Fruit fly (Drosophila melanogaster) whole organism, wandering third instar larva: ENCODE measurements around the gene CG42393.

Experiments used
- Abd-B ChIP-seq: fragments of >200 bp; optimal IDR thresholded peaks from 2 replicates; lab custom pipeline; 2017; ENCODE audit warnings: missing biosample characterization, missing genetic modification characterization
- CG32264 ChIP-seq: fragments of 200-800 bp; sonication (Bioruptor generic); optimal IDR thresholded peaks from 2 replicates; lab custom pipeline; 2016; ENCODE audit warnings: missing biosample characterization, missing genetic modification characterization
- CG9705 ChIP-seq: fragments of 200-800 bp; sonication (Bioruptor generic); optimal IDR thresholded peaks from 2 replicates; lab custom pipeline; 2018; ENCODE audit warnings: missing biosample characterization, mild to moderate bottlenecking, missing genetic modification characterization
- CrebA ChIP-seq: fragments of 200-800 bp; sonication (Bioruptor generic); optimal IDR thresholded peaks from 2 replicates; lab custom pipeline; 2016; ENCODE audit warnings: missing biosample characterization, mild to moderate bottlenecking, missing genetic modification characterization, borderline replicate concordance
- Dfd ChIP-seq: fragments of >200 bp; optimal IDR thresholded peaks from 2 replicates; lab custom pipeline; 2017; ENCODE audit warnings: missing biosample characterization, missing genetic modification characterization
- Dif ChIP-seq: fragments of 200-275, 200-300 bp; sonication (Bioruptor generic); optimal IDR thresholded peaks from 2 replicates; lab custom pipeline; 2018; ENCODE audit warnings: missing biosample characterization, missing genetic modification characterization; ENCODE audit not compliant: partially characterized antibody
- GATAd ChIP-seq: sonication (Bioruptor generic); optimal IDR thresholded peaks from 2 replicates; lab custom pipeline; 2016; ENCODE audit warnings: missing biosample characterization, missing genetic modification characterization
- HLH106 ChIP-seq: fragments of 200-800 bp; optimal IDR thresholded peaks from 3 replicates; lab custom pipeline; 2019; ENCODE audit warnings: missing biosample characterization, mild to moderate bottlenecking, missing genetic modification characterization, moderate library complexity
- Hnf4 ChIP-seq: fragments of 200-800 bp; sonication (Bioruptor generic); optimal IDR thresholded peaks from 2 replicates; lab custom pipeline; 2016; ENCODE audit warnings: missing biosample characterization, mild to moderate bottlenecking, missing genetic modification characterization
- Hr78 ChIP-seq: fragments of >200 bp; optimal IDR thresholded peaks from 2 replicates; lab custom pipeline; 2017; ENCODE audit warnings: missing biosample characterization, missing genetic modification characterization
- Hr83 ChIP-seq: fragments of 200-300 bp; sonication (Bioruptor generic); optimal IDR thresholded peaks from 2 replicates; lab custom pipeline; 2016; ENCODE audit warnings: missing biosample characterization, mild to moderate bottlenecking, missing genetic modification characterization, moderate library complexity; ENCODE audit not compliant: poor library complexity, severe bottlenecking
- Jra ChIP-seq: sonication (Bioruptor generic); optimal IDR thresholded peaks from 2 replicates; lab custom pipeline; 2016; ENCODE audit warnings: missing biosample characterization, missing genetic modification characterization
- Mio ChIP-seq: sonication (Bioruptor generic); optimal IDR thresholded peaks from 2 replicates; lab custom pipeline; 2016; ENCODE audit warnings: missing biosample characterization, missing genetic modification characterization
- Myc ChIP-seq: fragments of >200 bp; optimal IDR thresholded peaks from 2 replicates; lab custom pipeline; 2017
- N ChIP-seq: fragments of >200 bp; optimal IDR thresholded peaks from 2 replicates; lab custom pipeline; 2018; ENCODE audit warnings: missing biosample characterization, missing external identifiers, missing genetic modification characterization
- OdsH ChIP-seq: fragments of 200-800 bp; sonication (Bioruptor generic); optimal IDR thresholded peaks from 2 replicates; lab custom pipeline; 2016; ENCODE audit warnings: missing biosample characterization, mild to moderate bottlenecking, missing genetic modification characterization
- Rel ChIP-seq, 2 experiments: fragments of 200-800 bp; sonication (Bioruptor generic) in 1 of 2; optimal IDR thresholded peaks; 2 replicates in 1 of 2; 3 replicates in 1 of 2; lab custom pipeline; 2016 to 2019; ENCODE audit warnings: mild to moderate bottlenecking in 2 of 2, missing biosample characterization in 2 of 2, missing genetic modification characterization in 2 of 2, moderate library complexity in 1 of 2
- Sp1 ChIP-seq: fragments of 200-800 bp; sonication (Bioruptor generic); optimal IDR thresholded peaks from 3 replicates; lab custom pipeline; 2019; ENCODE audit warnings: missing biosample characterization, mild to moderate bottlenecking, missing genetic modification characterization, moderate library complexity
- Vsx2 ChIP-seq: fragments of 200-300, 225-300 bp; sonication (Bioruptor generic); optimal IDR thresholded peaks from 2 replicates; lab custom pipeline; 2018; ENCODE audit warnings: missing biosample characterization, missing genetic modification characterization; ENCODE audit not compliant: partially characterized antibody
- br ChIP-seq: fragments of 200-800 bp; sonication (Bioruptor generic); optimal IDR thresholded peaks from 2 replicates; lab custom pipeline; 2016; ENCODE audit warnings: missing biosample characterization, missing genetic modification characterization
- brk ChIP-seq: fragments of 200-800 bp; sonication (Bioruptor generic); optimal IDR thresholded peaks from 2 replicates; lab custom pipeline; 2016; ENCODE audit warnings: missing biosample characterization, mild to moderate bottlenecking, missing genetic modification characterization
- dl ChIP-seq, 2 experiments: fragments of 175-275, 200-275 bp in 1 of 2; fragments of 200-275 bp in 1 of 2; sonication (Bioruptor generic); optimal IDR thresholded peaks; lab custom pipeline; 2018; ENCODE audit warnings: mild to moderate bottlenecking in 2 of 2, missing biosample characterization in 2 of 2, missing genetic modification characterization in 2 of 2, moderate library complexity in 2 of 2; ENCODE audit not compliant: partially characterized antibody in 2 of 2, insufficient read depth in 1 of 2
- dmrt93B ChIP-seq: fragments of 200-800 bp; sonication (Bioruptor generic); optimal IDR thresholded peaks from 2 replicates; lab custom pipeline; 2018; ENCODE audit warnings: missing biosample characterization, mild to moderate bottlenecking, missing genetic modification characterization
- dsf ChIP-seq: sonication (Bioruptor generic); optimal IDR thresholded peaks from 2 replicates; lab custom pipeline; 2016; ENCODE audit warnings: missing biosample characterization, missing genetic modification characterization, borderline replicate concordance
- ey ChIP-seq: fragments of 200-800 bp; sonication (Bioruptor generic); optimal IDR thresholded peaks from 2 replicates; lab custom pipeline; 2016; ENCODE audit warnings: missing biosample characterization, missing genetic modification characterization
- foxo ChIP-seq, 2 experiments: fragments of 200-800 bp; sonication (Bioruptor generic); optimal IDR thresholded peaks; 2 replicates in 1 of 2; 3 replicates in 1 of 2; lab custom pipeline; 2016 to 2017; ENCODE audit warnings: missing biosample characterization in 2 of 2, missing genetic modification characterization in 2 of 2
- fru ChIP-seq: fragments of 200-800 bp; sonication (Bioruptor generic); optimal IDR thresholded peaks from 3 replicates; lab custom pipeline; 2016; ENCODE audit warnings: missing biosample characterization, mild to moderate bottlenecking, missing genetic modification characterization
- h ChIP-seq: fragments of 200-800 bp; sonication (Bioruptor generic); optimal IDR thresholded peaks from 3 replicates; lab custom pipeline; 2016; ENCODE audit warnings: missing biosample characterization, mild to moderate bottlenecking, missing genetic modification characterization
- jim ChIP-seq: fragments of 175-275, 200-325 bp; sonication (Bioruptor generic); optimal IDR thresholded peaks from 2 replicates; lab custom pipeline; 2016; ENCODE audit warnings: missing biosample characterization, mild to moderate bottlenecking, missing genetic modification characterization
- lola ChIP-seq: fragments of >200 bp; optimal IDR thresholded peaks from 2 replicates; lab custom pipeline; 2017; ENCODE audit warnings: missing biosample characterization, missing genetic modification characterization
- pan ChIP-seq: fragments of >200 bp; optimal IDR thresholded peaks from 2 replicates; lab custom pipeline; 2017
- psq ChIP-seq: fragments of 200-800 bp; sonication (Bioruptor generic); optimal IDR thresholded peaks from 3 replicates; lab custom pipeline; 2017; ENCODE audit warnings: missing biosample characterization, mild to moderate bottlenecking, missing genetic modification characterization, moderate library complexity
- rgr ChIP-seq: fragments of 200-800 bp; sonication (Bioruptor generic); optimal IDR thresholded peaks from 3 replicates; lab custom pipeline; 2016; ENCODE audit warnings: missing biosample characterization, mild to moderate bottlenecking, missing genetic modification characterization
- sage ChIP-seq: fragments of 200-800 bp; sonication (Bioruptor generic); optimal IDR thresholded peaks from 2 replicates; lab custom pipeline; 2016; ENCODE audit warnings: missing biosample characterization, mild to moderate bottlenecking, missing genetic modification characterization
- sv ChIP-seq: fragments of 200-800 bp; sonication (Bioruptor generic); optimal IDR thresholded peaks from 3 replicates; lab custom pipeline; 2016; ENCODE audit warnings: missing biosample characterization, missing genetic modification characterization
- tai ChIP-seq: sonication (Bioruptor generic); optimal IDR thresholded peaks from 2 replicates; lab custom pipeline; 2016; ENCODE audit warnings: missing biosample characterization, missing genetic modification characterization
- usp ChIP-seq: fragments of >200 bp; optimal IDR thresholded peaks from 2 replicates; lab custom pipeline; 2017; ENCODE audit warnings: missing biosample characterization, missing genetic modification characterization
- woc ChIP-seq: sonication (Bioruptor generic); optimal IDR thresholded peaks from 2 replicates; lab custom pipeline; 2016; ENCODE audit warnings: missing biosample characterization, mild to moderate bottlenecking, missing genetic modification characterization

CG42393 gene

DNA sequence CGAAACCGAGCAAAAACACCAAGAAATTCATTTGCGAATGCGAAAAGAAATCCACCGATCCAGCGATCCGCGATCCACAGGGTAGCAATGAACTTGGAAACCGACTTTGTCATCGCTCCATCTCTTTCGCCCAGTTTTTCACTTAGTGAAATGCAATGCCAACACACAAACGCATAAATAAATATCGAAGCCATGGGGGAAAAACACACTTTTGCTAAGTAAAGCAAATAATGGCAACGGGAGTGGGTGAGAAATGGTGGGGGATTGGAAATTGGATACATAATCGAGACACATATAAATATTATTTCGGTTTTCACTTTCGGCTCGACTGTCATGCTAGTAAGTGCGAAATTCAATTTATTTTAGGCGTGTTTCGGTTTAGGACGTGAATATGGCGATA, 45.6 kb upstream of the CG42393 start:
- TF ChIP-seq Rel (GFP tag; optimal IDR thresholded peaks at IDR 0.05; lab: Kevin White, UChicago) (no peak), Rel (tag; optimal IDR thresholded peaks at IDR 0.05; lab: Kevin White, UChicago) (peak; percentile 72), woc (GFP tag; lab: Kevin White, UChicago) (no peak), psq (GFP tag; lab: Kevin White, UChicago) (no peak), brk (GFP tag; lab: Kevin White, UChicago) (no peak), h (GFP tag; lab: Kevin White, UChicago) (no peak), Dif (GFP tag; lab: Kevin White, UChicago) (no peak)

DNA sequence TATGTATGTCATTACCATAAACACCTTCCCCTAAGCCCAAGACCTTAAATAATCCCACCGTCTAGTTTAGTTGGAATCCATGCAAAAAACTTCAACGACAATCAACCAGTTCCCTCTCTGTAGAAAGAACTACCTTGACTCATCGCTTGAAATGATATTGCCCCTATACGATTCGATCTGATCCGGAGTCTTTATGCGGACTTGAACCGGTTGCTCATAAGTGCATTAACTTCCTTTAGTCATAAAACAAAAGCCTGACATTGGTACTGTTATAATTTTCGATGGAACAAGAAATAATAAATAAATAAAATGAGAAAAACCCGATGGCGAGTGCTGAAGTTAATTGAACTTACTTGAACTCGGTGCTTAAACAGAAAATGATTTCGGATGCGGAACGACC, 45.0 kb upstream of the CG42393 start:
- TF ChIP-seq ey (GFP tag; lab: Kevin White, UChicago) (no peak), Hr83 (GFP tag; lab: Kevin White, UChicago) (no peak), dmrt93B (no peak), Jra (no peak), jim (GFP tag; lab: Kevin White, UChicago) (no peak), Rel (GFP tag; optimal IDR thresholded peaks at IDR 0.05; lab: Kevin White, UChicago) (no peak), Rel (tag; optimal IDR thresholded peaks at IDR 0.05; lab: Kevin White, UChicago) (no peak), br (GFP tag; lab: Kevin White, UChicago) (no peak), Mio (GFP tag; lab: Kevin White, UChicago) (no peak), Hr78 (GFP tag; lab: Kevin White, UChicago) (no peak), GATAd (GFP tag; lab: Kevin White, UChicago) (no peak), pan (no peak)

DNA sequence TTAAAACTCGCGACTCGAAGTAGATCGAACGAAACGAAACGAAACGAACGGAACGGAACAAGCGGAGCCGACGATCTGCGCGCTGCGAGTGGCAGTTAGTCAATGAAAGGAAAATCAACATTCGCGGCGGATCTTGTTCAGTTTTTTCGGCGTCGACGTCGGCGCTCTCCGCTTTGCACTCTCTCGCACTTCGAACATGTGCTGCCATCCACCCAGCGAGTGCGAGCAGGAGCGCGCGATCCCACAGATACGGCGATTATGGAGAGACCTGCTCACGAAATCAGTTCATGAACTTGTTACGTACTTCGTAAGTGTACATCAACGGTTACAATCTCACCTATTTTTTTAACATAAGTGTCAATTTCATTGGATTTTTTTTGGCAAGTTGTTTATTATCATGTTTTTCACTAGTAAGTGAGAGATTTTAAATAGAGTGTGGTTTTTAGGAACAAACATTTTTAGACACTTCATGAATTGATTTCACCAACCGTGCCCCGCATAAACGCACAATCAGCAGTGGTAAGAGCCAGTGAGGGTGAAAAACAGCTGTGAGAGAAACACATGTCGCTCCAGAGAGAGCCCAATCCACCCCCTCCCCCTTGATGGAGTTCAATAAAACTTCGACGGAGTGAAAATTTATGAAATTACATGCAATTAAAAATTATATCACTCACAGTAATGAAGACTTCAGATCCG, 43.0 kb upstream of the CG42393 start:
- TF ChIP-seq pan = no peak
- peak; percentile 92 for TF ChIP-seq CG32264 (GFP tag; lab: Kevin White, UChicago)
- peak; percentile 33 for TF ChIP-seq Mio (GFP tag; lab: Kevin White, UChicago)
- peak; percentile 98 for TF ChIP-seq Sp1 (GFP tag; lab: Kevin White, UChicago)
- TF ChIP-seq Jra = peak; percentile 86
- peak; percentile 76 to 90 for TF ChIP-seq foxo (GFP tag; optimal IDR thresholded peaks at IDR 0.05; lab: Kevin White, UChicago)
- TF ChIP-seq Abd-B = no peak
- TF ChIP-seq jim (GFP tag; lab: Kevin White, UChicago) = no peak
- peak; percentile 81 for TF ChIP-seq tai
- TF ChIP-seq GATAd (GFP tag; lab: Kevin White, UChicago) = peak; percentile 1
- peak; percentile 86 for TF ChIP-seq sage
- TF ChIP-seq rgr = peak; percentile 97
- TF ChIP-seq ey (GFP tag; lab: Kevin White, UChicago) = peak; percentile 96
- TF ChIP-seq dmrt93B = peak; percentile 90
- TF ChIP-seq sv (GFP tag; lab: Kevin White, UChicago) = peak; percentile 84
- peak; percentile 94 for TF ChIP-seq fru (GFP tag; lab: Kevin White, UChicago)
- TF ChIP-seq Rel (GFP tag; optimal IDR thresholded peaks at IDR 0.05; lab: Kevin White, UChicago) = peak; percentile 68
- TF ChIP-seq Rel (tag; optimal IDR thresholded peaks at IDR 0.05; lab: Kevin White, UChicago) = peak; percentile 88
- no peak for TF ChIP-seq Dfd (GFP tag; lab: Kevin White, UChicago)
- TF ChIP-seq br (GFP tag; lab: Kevin White, UChicago) = peak; percentile 97
- TF ChIP-seq Hnf4 (GFP tag; lab: Kevin White, UChicago) = peak; percentile 86
- TF ChIP-seq usp (GFP tag; lab: Kevin White, UChicago) = no peak
- peak; percentile 37 for TF ChIP-seq CrebA (GFP tag; lab: Kevin White, UChicago)
- TF ChIP-seq HLH106 (tag; lab: Kevin White, UChicago) = peak; percentile 97
- TF ChIP-seq h (GFP tag; lab: Kevin White, UChicago) = peak; percentile 98
- peak; percentile 78 for TF ChIP-seq Vsx2 (GFP tag; lab: Kevin White, UChicago)
- TF ChIP-seq Hr83 (GFP tag; lab: Kevin White, UChicago) = peak; percentile 46
- peak; percentile 95 for TF ChIP-seq brk (GFP tag; lab: Kevin White, UChicago)
- TF ChIP-seq Dif (GFP tag; lab: Kevin White, UChicago) = peak; percentile 82
- no peak for TF ChIP-seq lola
- TF ChIP-seq woc (GFP tag; lab: Kevin White, UChicago) = peak; percentile 99
- no peak for TF ChIP-seq Myc (lab: Kevin White, UChicago)
- peak; percentile 98 for TF ChIP-seq OdsH
- TF ChIP-seq CG9705 (GFP tag; lab: Kevin White, UChicago) = peak; percentile 96
- no peak for TF ChIP-seq Hr78 (GFP tag; lab: Kevin White, UChicago)
- no peak for TF ChIP-seq N (GFP tag; lab: Kevin White, UChicago)
- TF ChIP-seq dl (GFP tag; optimal IDR thresholded peaks at IDR 0.05; lab: Kevin White, UChicago; ENCODE audit: insufficient read depth in 1 of 2, partially characterized antibody in 2 of 2) = peak; percentile 63 to 69
- TF ChIP-seq dsf (GFP tag; lab: Kevin White, UChicago) = peak; percentile 63
- TF ChIP-seq psq (GFP tag; lab: Kevin White, UChicago) = peak; percentile 95
